Worm (Caenorhabditis elegans) whole organism, young adult: ENCODE results near the gene E02C12.12.

Experiments
- B0336.3 ChIP-seq: fragments of 200-800 bp; sonication (Bioruptor generic); IDR thresholded peaks from 2 replicates; pipeline ENCODE4 v1.3.6; 2022; ENCODE audit warnings: missing genetic modification characterization, missing compliant biosample characterization
- C06A6.2 ChIP-seq: fragments of 200-800 bp; sonication (Bioruptor generic); conservative IDR thresholded peaks from 2 replicates; pipeline ENCODE4 v1.3.6; 2022; ENCODE audit warnings: missing genetic modification characterization, missing compliant biosample characterization
- F37B4.10 ChIP-seq: fragments of 200-800 bp; sonication (Bioruptor generic); IDR thresholded peaks from 2 replicates; pipeline ENCODE4 v1.3.6; 2022; ENCODE audit warnings: missing genetic modification characterization, missing compliant biosample characterization
- F52B5.7 ChIP-seq: sonication (generic microtip); optimal IDR thresholded peaks from 2 replicates; lab custom pipeline; 2016; ENCODE audit warnings: mild to moderate bottlenecking, missing genetic modification characterization, missing compliant biosample characterization
- Y53G8AR.9 ChIP-seq: fragments of 200-800 bp; sonication (Bioruptor generic); conservative IDR thresholded peaks from 2 replicates; pipeline ENCODE4 v1.3.6; 2022; ENCODE audit warnings: missing genetic modification reagents, missing genetic modification characterization, missing compliant biosample characterization
- Y79H2A.3 ChIP-seq: fragments of 200-800 bp; sonication (Bioruptor generic); conservative IDR thresholded peaks from 2 replicates; pipeline ENCODE4 v1.3.6; 2022; ENCODE audit warnings: missing genetic modification reagents, missing genetic modification characterization, missing compliant biosample characterization
- ZK185.1 ChIP-seq: sonication (generic microtip); optimal IDR thresholded peaks from 2 replicates; lab custom pipeline; 2016; ENCODE audit warnings: mild to moderate bottlenecking, missing genetic modification characterization, missing compliant biosample characterization; ENCODE audit not compliant: poor library complexity, severe bottlenecking
- akir-1 ChIP-seq: fragments of 200-800 bp; sonication (Bioruptor generic); optimal IDR thresholded peaks from 2 replicates; lab custom pipeline; 2018; ENCODE audit warnings: mild to moderate bottlenecking, missing genetic modification characterization, moderate library complexity, missing compliant biosample characterization
- ama-1 ChIP-seq, 3 experiments: fragments of 150-350 bp in 1 of 3; sonication (generic microtip) in 2 of 3; optimal IDR thresholded peaks; 2 replicates each; lab custom pipeline; 2014 to 2018; ENCODE audit warnings: missing biosample characterization in 2 of 3, missing genetic modification characterization in 2 of 3, missing genetic modification reagents in 2 of 3
- atf-7 ChIP-seq: sonication (generic microtip); optimal IDR thresholded peaks from 2 replicates; lab custom pipeline; 2017; ENCODE audit warnings: mild to moderate bottlenecking, missing genetic modification characterization, missing compliant biosample characterization
- attf-3 ChIP-seq: fragments of 200-800 bp; sonication (Bioruptor generic); conservative IDR thresholded peaks from 2 replicates; pipeline ENCODE4 v1.3.6; 2022; ENCODE audit warnings: missing genetic modification reagents, missing genetic modification characterization, missing compliant biosample characterization
- attf-5 ChIP-seq: fragments of 200-800 bp; sonication (Bioruptor generic); optimal IDR thresholded peaks from 2 replicates; lab custom pipeline; 2018; ENCODE audit warnings: mild to moderate bottlenecking, missing genetic modification characterization, missing compliant biosample characterization
- bed-2 ChIP-seq: fragments of 200-800 bp; sonication (Bioruptor generic); IDR thresholded peaks from 2 replicates; pipeline ENCODE4 v1.3.6; 2022; ENCODE audit warnings: missing genetic modification reagents, missing genetic modification characterization, missing compliant biosample characterization
- cebp-1 ChIP-seq, 2 experiments: fragments of 200-800 bp in 1 of 2; sonication (Bioruptor generic) in 1 of 2; sonication (generic microtip) in 1 of 2; IDR thresholded peaks in 1 of 2; optimal IDR thresholded peaks in 1 of 2; 2 replicates each; pipeline versions ENCODE4 v1.3.6 to Lab custom; 2017 to 2022; ENCODE audit warnings: missing compliant biosample characterization in 2 of 2, missing genetic modification characterization in 2 of 2, mild to moderate bottlenecking in 1 of 2, missing genetic modification reagents in 1 of 2, moderate library complexity in 1 of 2
- cebp-2 ChIP-seq: fragments of 200-800 bp; sonication (Bioruptor generic); IDR thresholded peaks from 2 replicates; pipeline ENCODE4 v1.3.6; 2022; ENCODE audit warnings: missing genetic modification characterization, missing compliant biosample characterization
- ceh-58 ChIP-seq: fragments of 200-800 bp; sonication (Bioruptor generic); IDR thresholded peaks from 2 replicates; pipeline ENCODE4 v1.3.6; 2022; ENCODE audit warnings: missing genetic modification characterization, missing compliant biosample characterization
- chd-7 ChIP-seq: sonication (generic microtip); optimal IDR thresholded peaks from 2 replicates; lab custom pipeline; 2016; ENCODE audit warnings: mild to moderate bottlenecking, missing genetic modification characterization, moderate library complexity, missing compliant biosample characterization
- die-1 ChIP-seq: sonication (generic microtip); optimal IDR thresholded peaks from 2 replicates; lab custom pipeline; 2016; ENCODE audit warnings: missing genotype, mild to moderate bottlenecking, missing genetic modification characterization, missing compliant biosample characterization
- dpl-1 ChIP-seq: fragments of 150-350 bp; optimal IDR thresholded peaks from 2 replicates; lab custom pipeline; 2014; ENCODE audit warnings: missing biosample characterization, missing genetic modification reagents, missing genetic modification characterization
- gei-17 ChIP-seq: fragments of 200-800 bp; sonication (Bioruptor generic); optimal IDR thresholded peaks from 2 replicates; lab custom pipeline; 2018; ENCODE audit warnings: mild to moderate bottlenecking, missing genetic modification characterization, missing compliant biosample characterization
- hmg-1.2 ChIP-seq: fragments of 200-800 bp; sonication (Bioruptor generic); IDR thresholded peaks from 2 replicates; pipeline ENCODE4 v1.3.6; 2022; ENCODE audit warnings: missing genetic modification reagents, missing genetic modification characterization, missing compliant biosample characterization
- hrde-1 ChIP-seq: sonication (generic microtip); optimal IDR thresholded peaks from 2 replicates; lab custom pipeline; 2016; ENCODE audit warnings: missing genetic modification characterization, mild to moderate bottlenecking, missing compliant biosample characterization, moderate library complexity, missing genotype, missing genetic modification reagents, borderline replicate concordance
- let-526 ChIP-seq: fragments of 200-800 bp; sonication (Bioruptor generic); IDR thresholded peaks from 2 replicates; pipeline ENCODE4 v1.3.6; 2022; ENCODE audit warnings: missing genetic modification reagents, missing genetic modification characterization, missing compliant biosample characterization
- lin-26 ChIP-seq: fragments of 200-800 bp; sonication (Bioruptor generic); IDR thresholded peaks from 2 replicates; pipeline ENCODE4 v1.3.6; 2022; ENCODE audit warnings: missing genetic modification reagents, missing genetic modification characterization, missing compliant biosample characterization
- lin-40 ChIP-seq: sonication (generic microtip); optimal IDR thresholded peaks from 2 replicates; lab custom pipeline; 2016; ENCODE audit warnings: missing genetic modification characterization, mild to moderate bottlenecking, missing compliant biosample characterization, missing genotype, missing genetic modification reagents
- lir-1 ChIP-seq: fragments of 200-800 bp; sonication (Bioruptor generic); conservative IDR thresholded peaks from 2 replicates; pipeline ENCODE4 v1.3.6; 2022; ENCODE audit warnings: missing genetic modification reagents, missing genetic modification characterization, missing compliant biosample characterization
- madf-10 ChIP-seq: sonication (generic microtip); optimal IDR thresholded peaks from 2 replicates; lab custom pipeline; 2016; ENCODE audit warnings: mild to moderate bottlenecking, missing genetic modification characterization, missing compliant biosample characterization
- madf-3 ChIP-seq: fragments of 200-800 bp; sonication (Bioruptor generic); IDR thresholded peaks from 2 replicates; pipeline ENCODE4 v1.3.6; 2022; ENCODE audit warnings: missing genetic modification reagents, missing genetic modification characterization, missing compliant biosample characterization
- madf-6 ChIP-seq: fragments of 200-800 bp; sonication (Bioruptor generic); IDR thresholded peaks from 2 replicates; pipeline ENCODE4 v1.3.6; 2022; ENCODE audit warnings: missing genetic modification reagents, missing genetic modification characterization, missing compliant biosample characterization
- mcd-1 ChIP-seq: fragments of 200-800 bp; sonication (Bioruptor generic); IDR thresholded peaks from 2 replicates; pipeline ENCODE4 v1.3.6; 2022; ENCODE audit warnings: missing genetic modification reagents, missing genetic modification characterization, missing compliant biosample characterization
- pha-4 ChIP-seq: fragments of 150-350 bp; sonication (generic microtip); optimal IDR thresholded peaks from 2 replicates; lab custom pipeline; 2014; ENCODE audit warnings: missing biosample characterization, missing genetic modification reagents, missing genetic modification characterization
- repo-1 ChIP-seq: sonication (generic microtip); optimal IDR thresholded peaks from 2 replicates; lab custom pipeline; 2017; ENCODE audit warnings: mild to moderate bottlenecking, missing genetic modification characterization, missing compliant biosample characterization
- sea-2 ChIP-seq: fragments of 200-800 bp; sonication (Bioruptor generic); IDR thresholded peaks from 2 replicates; pipeline ENCODE4 v1.3.6; 2022; ENCODE audit warnings: missing genetic modification characterization, missing compliant biosample characterization
- tbp1 ChIP-seq: fragments of 200-800 bp; sonication (Bioruptor generic); optimal IDR thresholded peaks from 2 replicates; lab custom pipeline; 2018; ENCODE audit warnings: mild to moderate bottlenecking, missing genetic modification characterization, missing compliant biosample characterization
- tbx-9 ChIP-seq: sonication (generic microtip); optimal IDR thresholded peaks from 2 replicates; lab custom pipeline; 2016; ENCODE audit warnings: borderline replicate concordance, missing genetic modification characterization, inconsistent platforms, missing compliant biosample characterization
- tlf-1 ChIP-seq: fragments of 200-800 bp; sonication (Bioruptor generic); optimal IDR thresholded peaks from 2 replicates; lab custom pipeline; 2018; ENCODE audit warnings: mild to moderate bottlenecking, missing genetic modification characterization, missing compliant biosample characterization
- xnd-1 ChIP-seq: sonication (generic microtip); optimal IDR thresholded peaks from 2 replicates; lab custom pipeline; 2016; ENCODE audit warnings: missing genotype, missing genetic modification reagents, missing genetic modification characterization, missing compliant biosample characterization
- zim-3 ChIP-seq: sonication (generic microtip); optimal IDR thresholded peaks from 2 replicates; lab custom pipeline; 2017; ENCODE audit warnings: mild to moderate bottlenecking, missing genetic modification characterization, moderate library complexity, missing compliant biosample characterization
- ztf-26 ChIP-seq: sonication (generic microtip); optimal IDR thresholded peaks from 2 replicates; lab custom pipeline; 2017; ENCODE audit warnings: missing genetic modification characterization, missing compliant biosample characterization
- ztf-28 ChIP-seq: fragments of 200-800 bp; sonication (Bioruptor generic); IDR thresholded peaks from 2 replicates; pipeline ENCODE4 v1.3.6; 2022; ENCODE audit warnings: missing genetic modification reagents, missing genetic modification characterization, missing compliant biosample characterization

Gene E02C12.12

DNA sequence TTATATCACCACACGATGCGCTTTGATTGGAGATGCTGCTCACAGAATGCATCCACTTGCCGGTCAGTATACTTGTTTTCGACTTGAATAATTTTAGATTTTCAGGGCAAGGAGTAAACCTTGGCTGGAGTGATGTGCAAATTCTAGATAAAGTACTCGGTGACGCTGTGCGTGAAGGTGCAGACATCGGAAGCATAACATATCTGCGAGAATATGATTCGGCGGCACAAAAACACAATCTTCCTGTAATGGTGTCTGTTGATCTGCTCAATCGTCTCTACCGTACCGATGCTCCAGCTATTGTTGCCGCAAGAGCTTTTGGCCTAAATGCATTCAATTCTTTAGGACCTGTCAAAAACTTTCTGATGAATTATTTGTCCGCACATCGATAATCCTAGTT, 43.7 kb downstream of the E02C12.12 start:
- peak; percentile 34 for TF ChIP-seq zim-3 (tag; lab: Kevin White, UChicago)
- no peak for TF ChIP-seq dpl-1 (GFP tag; lab: Kevin White, UChicago)
- TF ChIP-seq tbx-9, result no peak
- TF ChIP-seq let-526 (GFP tag; lab: Robert Waterston, UW), result 0 out of 2 replicates have a peak, but pooled peaks have one; percentile 49
- TF ChIP-seq repo-1 (tag; lab: Kevin White, UChicago), result peak; percentile 83
- peak; percentile 15 for TF ChIP-seq F52B5.7 (tag; lab: Kevin White, UChicago)
- no peak for TF ChIP-seq akir-1 (GFP tag; lab: Kevin White, UChicago)
- 0 out of 2 replicates have a peak, but pooled peaks have one; percentile 1 for TF ChIP-seq ceh-58 (GFP tag; lab: Robert Waterston, UW)
- TF ChIP-seq B0336.3, result 0 out of 2 replicates have a peak, but pooled peaks have one; percentile 41
- TF ChIP-seq lin-40 (tag; lab: Kevin White, UChicago), result peak; percentile 24
- TF ChIP-seq xnd-1 (tag; lab: Kevin White, UChicago), result no peak
- 0 out of 2 replicates have a peak, but pooled peaks have one; percentile 22 for TF ChIP-seq cebp-1 (GFP tag; IDR thresholded peaks at IDR 0.05; lab: Robert Waterston, UW)
- TF ChIP-seq cebp-1 (tag; optimal IDR thresholded peaks at IDR 0.05; lab: Kevin White, UChicago), result peak; percentile 58
- TF ChIP-seq bed-2 (GFP tag; lab: Robert Waterston, UW), result no peak
- peak; percentile 49 for TF ChIP-seq chd-7 (tag; lab: Kevin White, UChicago)
- TF ChIP-seq ztf-26 (tag; lab: Kevin White, UChicago), result peak; percentile 41
- TF ChIP-seq pha-4 (tag; lab: Kevin White, UChicago), result no peak
- TF ChIP-seq C06A6.2, result peak; percentile 75
- peak; percentile 80; the same call in 1 of the 2 replicates for TF ChIP-seq Y79H2A.3 (GFP tag; lab: Robert Waterston, UW)
- peak; percentile 75 for TF ChIP-seq ZK185.1 (tag; lab: Kevin White, UChicago)
- 0 out of 2 replicates have a peak, but pooled peaks have one; percentile 40 for TF ChIP-seq cebp-2 (GFP tag; lab: Robert Waterston, UW)
- peak; percentile 58; the same call in 1 of the 2 replicates for TF ChIP-seq Y53G8AR.9 (GFP tag; lab: Robert Waterston, UW)
- no peak for TF ChIP-seq sea-2 (GFP tag; lab: Robert Waterston, UW)
- peak; percentile 3 for TF ChIP-seq tbp1 (GFP tag; lab: Kevin White, UChicago)
- no peak for TF ChIP-seq madf-6
- no peak for TF ChIP-seq die-1 (tag; lab: Kevin White, UChicago)
- TF ChIP-seq mcd-1, result no peak
- peak; percentile 96 for TF ChIP-seq ama-1 (optimal IDR thresholded peaks at IDR 0.05; lab: Kevin White, UChicago)
- TF ChIP-seq ama-1 (GFP tag; optimal IDR thresholded peaks at IDR 0.05; lab: Kevin White, UChicago), result no peak
- TF ChIP-seq atf-7 (tag; lab: Kevin White, UChicago), result peak; percentile 9
- TF ChIP-seq lin-26 (GFP tag; lab: Robert Waterston, UW), result peak; percentile 58; the same call in 1 of the 2 replicates
- 0 out of 2 replicates have a peak, but pooled peaks have one; percentile 7 for TF ChIP-seq madf-3 (GFP tag; lab: Robert Waterston, UW)
- 0 out of 2 replicates have a peak, but pooled peaks have one; percentile 15 for TF ChIP-seq hmg-1.2 (GFP tag; lab: Robert Waterston, UW)
- TF ChIP-seq lir-1 (GFP tag; lab: Robert Waterston, UW), result peak; percentile 41; the same call in 1 of the 2 replicates
- 0 out of 2 replicates have a peak, but pooled peaks have one; percentile 9 for TF ChIP-seq attf-3
- TF ChIP-seq gei-17 (GFP tag; lab: Kevin White, UChicago), result no peak
- 0 out of 2 replicates have a peak, but pooled peaks have one; percentile 80 for TF ChIP-seq F37B4.10 (GFP tag; lab: Robert Waterston, UW)
- peak; percentile 52 for TF ChIP-seq hrde-1 (tag; lab: Kevin White, UChicago)
- peak; percentile 57 for TF ChIP-seq tlf-1 (GFP tag; lab: Kevin White, UChicago)
- TF ChIP-seq madf-10 (tag; lab: Kevin White, UChicago), result peak; percentile 58
- 0 out of 2 replicates have a peak, but pooled peaks have one; percentile 61 for TF ChIP-seq ztf-28 (GFP tag; lab: Robert Waterston, UW)
- TF ChIP-seq attf-5 (GFP tag; lab: Kevin White, UChicago), result peak; percentile 17
